Worm (Caenorhabditis elegans): Measurements from ENCODE around the gene T05H10.4.

T05H10.4 gene

ce11 chrII:8073222-8073621 is 20.3 kb downstream of the T05H10.4 start, which contains the start of gene gpcp-2:
Gene gpcp-2, minus strand, starts transcription at chrII:8073374.
- TF ChIP-seq daf-12 (tag; optimal IDR thresholded peaks at IDR 0.05), result no peak
- TF ChIP-seq elt-2 (tag; optimal IDR thresholded peaks at IDR 0.05), result peak; percentile 82
- TF ChIP-seq pqm-1 (tag; optimal IDR thresholded peaks at IDR 0.05), result peak; percentile 32

- TF ChIP-seq unc-39 (tag; optimal IDR thresholded peaks at IDR 0.05), result no peak
- no peak for TF ChIP-seq lin-39 (tag; optimal IDR thresholded peaks at IDR 0.05)
- TF ChIP-seq eor-1 (tag; optimal IDR thresholded peaks at IDR 0.05), result no peak
- TF ChIP-seq nhr-76 (tag; optimal IDR thresholded peaks at IDR 0.05), result no peak
- peak; percentile 72 for TF ChIP-seq pqm-1 (tag; optimal IDR thresholded peaks at IDR 0.05)
- peak; percentile 79 for TF ChIP-seq elt-2 (tag; optimal IDR thresholded peaks at IDR 0.05)
- no peak for TF ChIP-seq nhr-25 (tag; optimal IDR thresholded peaks at IDR 0.05)
- no peak for TF ChIP-seq unc-62 (GFP tag; optimal IDR thresholded peaks at IDR 0.05)
- TF ChIP-seq ztf-11 (tag; optimal IDR thresholded peaks at IDR 0.05), result no peak
These were observed 21.1 kb downstream of the T05H10.4 start for ce11 chrII:8074058-8074457.

- TF ChIP-seq jun-1 (tag; optimal IDR thresholded peaks at IDR 0.05), result peak; percentile 58
- no peak for TF ChIP-seq ceh-28 (tag; optimal IDR thresholded peaks at IDR 0.05)
- peak; percentile 43 for TF ChIP-seq ama-1 (optimal IDR thresholded peaks at IDR 0.05)
- peak; percentile 85 for TF ChIP-seq lin-39 (tag; optimal IDR thresholded peaks at IDR 0.05)
- TF ChIP-seq mml-1 (tag; optimal IDR thresholded peaks at IDR 0.05), result no peak
- no peak for TF ChIP-seq sea-2 (GFP tag; optimal IDR thresholded peaks at IDR 0.05)
- no peak for TF ChIP-seq nhr-12 (tag; optimal IDR thresholded peaks at IDR 0.05)
- no peak for TF ChIP-seq nhr-237 (tag; optimal IDR thresholded peaks at IDR 0.05)
- no peak for TF ChIP-seq unc-39 (tag; optimal IDR thresholded peaks at IDR 0.05)
- TF ChIP-seq aly-2 (tag; optimal IDR thresholded peaks at IDR 0.05), result no peak
- TF ChIP-seq zag-1 (tag; optimal IDR thresholded peaks at IDR 0.05), result no peak
- TF ChIP-seq nfya-1 (tag; optimal IDR thresholded peaks at IDR 0.05; ENCODE audit: insufficient read depth), result peak; percentile 73
- TF ChIP-seq elt-1 (tag; optimal IDR thresholded peaks at IDR 0.05), result no peak
- peak; percentile 55 for TF ChIP-seq pqm-1 (tag; optimal IDR thresholded peaks at IDR 0.05)
- TF ChIP-seq ceh-82 (tag; optimal IDR thresholded peaks at IDR 0.05), result no peak
- TF ChIP-seq ZK546.5 (tag; optimal IDR thresholded peaks at IDR 0.05), result no peak
- no peak for TF ChIP-seq nhr-28 (tag; optimal IDR thresholded peaks at IDR 0.05)
- TF ChIP-seq nhr-76 (tag; optimal IDR thresholded peaks at IDR 0.05), result no peak
- no peak for TF ChIP-seq mdl-1 (tag; optimal IDR thresholded peaks at IDR 0.05)
- peak; percentile 35 for TF ChIP-seq hmg-11 (tag; optimal IDR thresholded peaks at IDR 0.05)
- no peak for TF ChIP-seq nhr-11 (tag; optimal IDR thresholded peaks at IDR 0.05)
- TF ChIP-seq snpc-4 (tag; optimal IDR thresholded peaks at IDR 0.05), result no peak
- no peak for TF ChIP-seq fkh-2 (tag; optimal IDR thresholded peaks at IDR 0.05)
- peak; percentile 44 for TF ChIP-seq skn-1 (tag; optimal IDR thresholded peaks at IDR 0.05)
- no peak for TF ChIP-seq ztf-11 (tag; optimal IDR thresholded peaks at IDR 0.05)
- no peak for TF ChIP-seq nhr-67 (tag; optimal IDR thresholded peaks at IDR 0.05)
- TF ChIP-seq ceh-9 (tag; optimal IDR thresholded peaks at IDR 0.05), result no peak
- TF ChIP-seq nhr-43 (tag; optimal IDR thresholded peaks at IDR 0.05; ENCODE audit: poor library complexity, severe bottlenecking), result peak; percentile 61
- peak; percentile 36 for TF ChIP-seq lin-15B (tag; optimal IDR thresholded peaks at IDR 0.05)
- TF ChIP-seq elt-2 (tag; optimal IDR thresholded peaks at IDR 0.05), result peak; percentile 76
- peak; percentile 6 for TF ChIP-seq R02D3.7 (tag; optimal IDR thresholded peaks at IDR 0.05)
- TF ChIP-seq nhr-25 (tag; optimal IDR thresholded peaks at IDR 0.05), result peak; percentile 85
- peak in 2 of 3 experiments; percentile 18 to 56 for TF ChIP-seq elt-3 (tag; optimal IDR thresholded peaks at IDR 0.05)
- TF ChIP-seq pha-4 (tag; optimal IDR thresholded peaks at IDR 0.05), result peak; percentile 82
- TF ChIP-seq ztf-4 (tag; optimal IDR thresholded peaks at IDR 0.05), result peak; percentile 51
- peak; percentile 86 for TF ChIP-seq egl-27 (tag; optimal IDR thresholded peaks at IDR 0.05)
- no peak for TF ChIP-seq daf-12 (tag; optimal IDR thresholded peaks at IDR 0.05)
- peak; percentile 38 for TF ChIP-seq ceh-16 (tag; optimal IDR thresholded peaks at IDR 0.05)
- TF ChIP-seq eor-1 (tag; optimal IDR thresholded peaks at IDR 0.05), result no peak
- TF ChIP-seq nhr-77 (tag; optimal IDR thresholded peaks at IDR 0.05), result peak; percentile 52
- TF ChIP-seq egl-5 (tag; optimal IDR thresholded peaks at IDR 0.05), result peak; percentile 67
- no peak for TF ChIP-seq fos-1 (tag; optimal IDR thresholded peaks at IDR 0.05)
- peak; percentile 60 for TF ChIP-seq tbx-2 (tag; optimal IDR thresholded peaks at IDR 0.05)
- peak; percentile 86 for TF ChIP-seq lsy-12 (tag; optimal IDR thresholded peaks at IDR 0.05)
- no peak for TF ChIP-seq fkh-10 (GFP tag; optimal IDR thresholded peaks at IDR 0.05)
- peak; percentile 55 for TF ChIP-seq nhr-23 (tag; optimal IDR thresholded peaks at IDR 0.05)
- TF ChIP-seq unc-62 (GFP tag; optimal IDR thresholded peaks at IDR 0.05), result no peak
These were observed 22.4 kb downstream of the T05H10.4 start, which contains the start of gene K02C4.2 for ce11 chrII:8075324-8075810. Gene K02C4.2, plus strand, starts transcription at chrII:8075760.

Data from whole organism, L3 larva.